Fruit fly (Drosophila melanogaster): ENCODE results near the gene CG32547.
A peak's percentile ranks its signal among the peaks of the same experiment; 100 is the strongest.

The CG32547 gene

dm6 chrX:18415115-18415514 lies 64.2 kb downstream of the CG32547 start, which contains the start of gene CG15056:
CG15056 (plus strand) TSS chrX:18415415.
- TF ChIP-seq CG3919 (GFP tag; optimal IDR thresholded peaks at IDR 0.05) (no peak), CG8119 (GFP tag; IDR thresholded peaks at IDR 0.05) (no peak), Hr4 (GFP tag; optimal IDR thresholded peaks at IDR 0.05) (no peak)

dm6 chrX:18409938-18410337 lies 69.3 kb downstream of the CG32547 start, which contains the start of gene Nt5b:
Nt5b (minus strand) TSS chrX:18410144.
- peak; percentile 64 for TF ChIP-seq fkh (GFP tag; optimal IDR thresholded peaks at IDR 0.05)
- no peak for TF ChIP-seq achi (GFP tag; optimal IDR thresholded peaks at IDR 0.05)

DNA sequence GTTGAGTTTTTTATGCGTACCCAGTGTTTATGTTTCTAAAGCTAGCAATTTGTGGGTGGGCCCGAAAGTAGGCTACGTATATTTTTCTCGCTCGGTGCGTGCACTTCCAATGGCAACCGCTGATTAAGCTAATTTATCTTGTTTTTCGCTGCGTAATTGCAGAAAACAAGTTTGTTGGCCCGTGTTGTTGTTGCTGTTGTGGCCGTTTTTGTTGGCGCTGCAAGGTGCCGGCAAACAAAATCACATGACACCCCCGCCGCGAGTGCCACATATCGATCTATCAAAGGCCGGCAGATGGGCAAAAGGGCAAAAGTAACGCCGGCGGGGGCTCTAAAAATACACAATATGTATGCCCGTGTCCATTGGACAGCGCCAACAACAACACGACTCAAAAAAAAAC lies 69.8 kb downstream of the CG32547 start:
- TF ChIP-seq Sox14 (GFP tag; optimal IDR thresholded peaks at IDR 0.05): no peak
- no peak for TF ChIP-seq CG8119 (GFP tag; IDR thresholded peaks at IDR 0.05)
- peak; percentile 12 for TF ChIP-seq Eip78C (GFP tag)
- 0 out of 3 replicates have a peak, but pooled peaks have one; percentile 9 for TF ChIP-seq eg (GFP tag; IDR thresholded peaks at IDR 0.05)
- no peak for TF ChIP-seq CG6276 (GFP tag; optimal IDR thresholded peaks at IDR 0.05)

DNA sequence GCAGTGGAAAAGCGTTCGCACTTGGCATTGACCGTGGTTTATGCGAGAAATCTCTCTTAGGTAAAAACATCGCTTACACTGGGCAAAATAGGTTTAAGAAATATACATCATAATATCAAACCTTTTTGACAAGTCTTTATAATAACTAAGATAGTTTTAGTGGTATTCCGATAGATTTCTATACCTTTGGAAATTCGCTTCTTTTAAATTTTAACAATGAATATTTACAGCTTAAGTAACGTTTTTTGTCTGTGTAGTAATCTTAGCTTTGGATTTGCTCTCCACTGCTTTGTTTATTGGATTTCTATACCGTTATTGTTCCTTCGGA lies 71.9 kb downstream of the CG32547 start:
- TF ChIP-seq CG6808 (GFP tag; optimal IDR thresholded peaks at IDR 0.05) (no peak), Hr38 (GFP tag; optimal IDR thresholded peaks at IDR 0.05) (no peak), fd59A (GFP tag; optimal IDR thresholded peaks at IDR 0.05) (no peak), CG1621 (tag; optimal IDR thresholded peaks at IDR 0.05) (no peak), pdm3 (GFP tag; optimal IDR thresholded peaks at IDR 0.05) (no peak), Eip75B (GFP tag; optimal IDR thresholded peaks at IDR 0.05) (no peak), CG6276 (GFP tag; optimal IDR thresholded peaks at IDR 0.05) (no peak), Met (GFP tag; optimal IDR thresholded peaks at IDR 0.05) (no peak), CG11294 (GFP tag; IDR thresholded peaks at IDR 0.05) (no peak), achi (GFP tag; optimal IDR thresholded peaks at IDR 0.05) (no peak), salr (GFP tag; optimal IDR thresholded peaks at IDR 0.05) (no peak), Lpt (GFP tag; optimal IDR thresholded peaks at IDR 0.05) (no peak), Ets21C (GFP tag; optimal IDR thresholded peaks at IDR 0.05) (no peak), eg (GFP tag; IDR thresholded peaks at IDR 0.05) (peak; percentile 53; the same call in 1 of the 3 replicates), CG4318 (GFP tag; optimal IDR thresholded peaks at IDR 0.05) (no peak), vri (GFP tag; optimal IDR thresholded peaks at IDR 0.05) (no peak), Sox15 (GFP tag; optimal IDR thresholded peaks at IDR 0.05) (no peak), CG6854 (GFP tag; optimal IDR thresholded peaks at IDR 0.05) (no peak), CG15336 (GFP tag; IDR thresholded peaks at IDR 0.05) (peak; percentile 63; the same call in 1 of the 2 replicates), CG31627 (GFP tag; optimal IDR thresholded peaks at IDR 0.05) (no peak), Sox102F (GFP tag; optimal IDR thresholded peaks at IDR 0.05) (no peak), CG8119 (GFP tag; IDR thresholded peaks at IDR 0.05) (0 out of 3 replicates have a peak, but pooled peaks have one; percentile 34), CG8632 (GFP tag; optimal IDR thresholded peaks at IDR 0.05) (peak; percentile 17), Gug (GFP tag; IDR thresholded peaks at IDR 0.05) (peak; percentile 20; the same call in 1 of the 2 replicates), CG10669 (GFP tag; optimal IDR thresholded peaks at IDR 0.05) (no peak), Ets96B (tag; optimal IDR thresholded peaks at IDR 0.05) (peak; percentile 10), Hr4 (GFP tag; optimal IDR thresholded peaks at IDR 0.05) (peak; percentile 30), spab (GFP tag; optimal IDR thresholded peaks at IDR 0.05) (no peak), cyc (GFP tag; optimal IDR thresholded peaks at IDR 0.05) (no peak), Blimp-1 (GFP tag; optimal IDR thresholded peaks at IDR 0.05) (no peak), Hr39 (GFP tag; optimal IDR thresholded peaks at IDR 0.05) (no peak), OdsH (GFP tag; optimal IDR thresholded peaks at IDR 0.05) (peak; percentile 20), CG34406 (GFP tag; optimal IDR thresholded peaks at IDR 0.05) (no peak), CG6163 (GFP tag; IDR thresholded peaks at IDR 0.05) (no peak), CG10631 (GFP tag; optimal IDR thresholded peaks at IDR 0.05) (no peak), net (GFP tag; optimal IDR thresholded peaks at IDR 0.05) (no peak), svp (GFP tag) (peak; percentile 15), Smox (GFP tag; optimal IDR thresholded peaks at IDR 0.05) (no peak), topi (GFP tag; optimal IDR thresholded peaks at IDR 0.05) (no peak), CG11762 (GFP tag; optimal IDR thresholded peaks at IDR 0.05; ENCODE audit: insufficient read depth) (no peak), CG6792 (GFP tag; optimal IDR thresholded peaks at IDR 0.05) (no peak), lz (GFP tag; optimal IDR thresholded peaks at IDR 0.05) (no peak), CG9139 (GFP tag; optimal IDR thresholded peaks at IDR 0.05) (no peak)

Measured in whole organism, prepupa.